Worm (Caenorhabditis elegans) whole organism, L4 larva: ENCODE measurements around the gene cit-1.1.

ENCODE experiments used
- D1046.2 ChIP-seq: fragments of 200-800 bp; sonication (Bioruptor generic); IDR thresholded peaks from 2 replicates; pipeline ENCODE4 v1.3.6; 2022; ENCODE audit warnings: missing genetic modification characterization, missing compliant biosample characterization
- F37D6.2 ChIP-seq: sonication (generic microtip); optimal IDR thresholded peaks from 2 replicates; lab custom pipeline; 2016; ENCODE audit warnings: mild to moderate bottlenecking, missing genetic modification characterization, missing compliant biosample characterization
- R02D3.7 ChIP-seq: fragments of 150-350 bp; sonication (generic microtip); optimal IDR thresholded peaks from 3 replicates; lab custom pipeline; 2014; ENCODE audit warnings: missing biosample characterization, missing genetic modification characterization
- T26A8.4 ChIP-seq: fragments of 200-800 bp; sonication (Bioruptor generic); IDR thresholded peaks from 2 replicates; pipeline ENCODE4 v1.3.6; 2022; ENCODE audit warnings: missing genetic modification characterization, missing compliant biosample characterization
- Y105C5A.15 ChIP-seq: fragments of 200-800 bp; sonication (Bioruptor generic); IDR thresholded peaks from 2 replicates; pipeline ENCODE4 v1.3.6; 2022; ENCODE audit warnings: missing genetic modification characterization, missing compliant biosample characterization
- Y48G9A.11 ChIP-seq: fragments of 200-800 bp; sonication (Bioruptor generic); IDR thresholded peaks from 2 replicates; pipeline ENCODE4 v1.3.6; 2022; ENCODE audit warnings: missing genetic modification reagents, missing genetic modification characterization, missing compliant biosample characterization
- ZK337.2 ChIP-seq: fragments of 200-800 bp; sonication (Bioruptor generic); IDR thresholded peaks from 2 replicates; pipeline ENCODE4 v1.3.6; 2022; ENCODE audit warnings: missing genetic modification reagents, missing genetic modification characterization, missing compliant biosample characterization
- ZK546.5 ChIP-seq, 2 experiments: sonication (generic microtip); optimal IDR thresholded peaks; 2 replicates each; lab custom pipeline; 2017; ENCODE audit warnings: missing biosample characterization in 2 of 2, missing genetic modification characterization in 2 of 2
- ama-1 ChIP-seq: fragments of 150-350 bp; optimal IDR thresholded peaks from 2 replicates; lab custom pipeline; 2014; ENCODE audit warnings: inconsistent platforms, mixed read lengths
- arid-1 ChIP-seq: fragments of 200-800 bp; sonication (Bioruptor generic); conservative IDR thresholded peaks from 2 replicates; pipeline ENCODE4 v1.3.6; 2022; ENCODE audit warnings: missing genetic modification reagents, missing genetic modification characterization, missing compliant biosample characterization
- attf-4 ChIP-seq: sonication (generic microtip); optimal IDR thresholded peaks from 3 replicates; lab custom pipeline; 2017; ENCODE audit warnings: missing biosample characterization, missing genetic modification characterization
- ctbp-1 ChIP-seq: fragments of 200-800 bp; sonication (Bioruptor generic); IDR thresholded peaks from 2 replicates; pipeline ENCODE4 v1.3.6; 2022; ENCODE audit warnings: missing genetic modification reagents, missing genetic modification characterization, missing compliant biosample characterization
- daf-16 ChIP-seq, 3 experiments: sonication (generic microtip); optimal IDR thresholded peaks; 2 replicates each; lab custom pipeline; 2016 to 2017; ENCODE audit warnings: missing genetic modification characterization in 3 of 3, missing genetic modification reagents in 3 of 3, mild to moderate bottlenecking in 2 of 3, missing compliant biosample characterization in 2 of 3, missing biosample characterization in 1 of 3, moderate library complexity in 1 of 3
- daf-8 ChIP-seq: fragments of 200-800 bp; sonication (Bioruptor generic); IDR thresholded peaks from 2 replicates; pipeline ENCODE4 v1.3.6; 2022; ENCODE audit warnings: missing genetic modification characterization, missing compliant biosample characterization
- dmd-9 ChIP-seq: fragments of 200-800 bp; sonication (Bioruptor generic); IDR thresholded peaks from 2 replicates; pipeline ENCODE4 v1.3.6; 2022; ENCODE audit warnings: missing genetic modification reagents, missing genetic modification characterization, missing compliant biosample characterization
- dve-1 ChIP-seq: sonication (generic microtip); optimal IDR thresholded peaks from 2 replicates; lab custom pipeline; 2017; ENCODE audit warnings: antibody characterized with exemption, mild to moderate bottlenecking, missing genetic modification characterization, missing compliant biosample characterization; ENCODE audit not compliant: insufficient read depth
- egl-43 ChIP-seq: fragments of 200-800 bp; sonication (Bioruptor generic); IDR thresholded peaks from 2 replicates; pipeline ENCODE4 v1.3.6; 2022; ENCODE audit warnings: missing genetic modification reagents, missing genetic modification characterization, missing compliant biosample characterization
- gei-8 ChIP-seq: fragments of 200-800 bp; sonication (Bioruptor generic); optimal IDR thresholded peaks from 2 replicates; lab custom pipeline; 2018; ENCODE audit warnings: mild to moderate bottlenecking, missing genetic modification characterization, missing compliant biosample characterization
- jun-1 ChIP-seq: fragments of 150-350 bp; optimal IDR thresholded peaks from 2 replicates; lab custom pipeline; 2014; ENCODE audit warnings: missing biosample characterization, missing genetic modification reagents, missing genetic modification characterization
- lin-13 ChIP-seq: fragments of 150-350 bp; optimal IDR thresholded peaks from 2 replicates; lab custom pipeline; 2014; ENCODE audit warnings: missing biosample characterization, missing genetic modification reagents, missing genetic modification characterization
- lin-15B ChIP-seq: fragments of 150-350 bp; sonication (generic microtip); optimal IDR thresholded peaks from 3 replicates; lab custom pipeline; 2014; ENCODE audit warnings: missing biosample characterization, missing genetic modification characterization
- lin-38 ChIP-seq: fragments of 200-800 bp; sonication (Bioruptor generic); IDR thresholded peaks from 2 replicates; pipeline ENCODE4 v1.3.6; 2022; ENCODE audit warnings: missing genetic modification reagents, missing genetic modification characterization, missing compliant biosample characterization
- lir-3 ChIP-seq: sonication (generic microtip); optimal IDR thresholded peaks from 2 replicates; lab custom pipeline; 2016; ENCODE audit warnings: mild to moderate bottlenecking, missing genetic modification characterization, missing compliant biosample characterization
- lsy-2 ChIP-seq, 2 experiments: fragments of 150-350 bp in 1 of 2; sonication (generic microtip) in 1 of 2; optimal IDR thresholded peaks; 2 replicates each; lab custom pipeline; 2014 to 2017; ENCODE audit warnings: missing biosample characterization in 2 of 2, missing genetic modification characterization in 2 of 2
- madf-5 ChIP-seq, 2 experiments: fragments of 200-800 bp; sonication (Bioruptor generic); IDR thresholded peaks; 2 replicates each; pipeline ENCODE4 v1.3.6; 2022; ENCODE audit warnings: missing compliant biosample characterization in 2 of 2, missing genetic modification characterization in 2 of 2
- mdl-1 ChIP-seq, 2 experiments: fragments of 150-350 bp in 1 of 2; sonication (generic microtip) in 1 of 2; optimal IDR thresholded peaks; 2 replicates each; lab custom pipeline; 2014 to 2017; ENCODE audit warnings: missing biosample characterization in 2 of 2, missing genetic modification characterization in 2 of 2
- mxl-2 ChIP-seq: fragments of 200-800 bp; sonication (Bioruptor generic); conservative IDR thresholded peaks from 2 replicates; pipeline ENCODE4 v1.3.6; 2022; ENCODE audit warnings: missing genetic modification reagents, missing genetic modification characterization, missing compliant biosample characterization
- nhr-102 ChIP-seq: sonication (generic microtip); optimal IDR thresholded peaks from 2 replicates; lab custom pipeline; 2016; ENCODE audit warnings: mild to moderate bottlenecking, missing genetic modification characterization, moderate library complexity, missing compliant biosample characterization
- nhr-11 ChIP-seq: fragments of 150-350 bp; optimal IDR thresholded peaks from 2 replicates; lab custom pipeline; 2014; ENCODE audit warnings: missing biosample characterization, missing genetic modification characterization
- nhr-237 ChIP-seq: sonication (generic microtip); optimal IDR thresholded peaks from 2 replicates; lab custom pipeline; 2017; ENCODE audit warnings: missing biosample characterization, missing genetic modification characterization
- nhr-25 ChIP-seq: sonication (generic microtip); optimal IDR thresholded peaks from 2 replicates; lab custom pipeline; 2017; ENCODE audit warnings: missing genetic modification characterization, mild to moderate bottlenecking, missing compliant biosample characterization, antibody characterized with exemption, moderate library complexity, borderline replicate concordance; ENCODE audit not compliant: insufficient read depth
- nhr-41 ChIP-seq: fragments of 200-800 bp; sonication (Bioruptor generic); IDR thresholded peaks from 2 replicates; pipeline ENCODE4 v1.3.6; 2022; ENCODE audit warnings: missing genetic modification reagents, missing genetic modification characterization, missing compliant biosample characterization
- nhr-42 ChIP-seq: fragments of 200-800 bp; sonication (Bioruptor generic); IDR thresholded peaks from 2 replicates; pipeline ENCODE4 v1.3.6; 2022; ENCODE audit warnings: missing genetic modification characterization, missing compliant biosample characterization
- nhr-48 ChIP-seq: sonication (generic microtip); optimal IDR thresholded peaks from 2 replicates; lab custom pipeline; 2016; ENCODE audit warnings: mild to moderate bottlenecking, missing genetic modification characterization, missing compliant biosample characterization
- nhr-76 ChIP-seq: fragments of 150-350 bp; optimal IDR thresholded peaks from 2 replicates; lab custom pipeline; 2014; ENCODE audit warnings: missing biosample characterization, missing genetic modification characterization
- pha-4 ChIP-seq, 2 experiments: fragments of 150-350 bp in 1 of 2; fragments of 200-800 bp in 1 of 2; sonication (Bioruptor generic) in 1 of 2; IDR thresholded peaks in 1 of 2; optimal IDR thresholded peaks in 1 of 2; 2 replicates each; pipeline versions ENCODE4 v1.3.6 to Lab custom; 2014 to 2022; ENCODE audit warnings: missing genetic modification characterization in 2 of 2, missing genetic modification reagents in 2 of 2, missing biosample characterization in 1 of 2, missing compliant biosample characterization in 1 of 2
- php-3 ChIP-seq: fragments of 200-800 bp; sonication (Bioruptor generic); IDR thresholded peaks from 2 replicates; pipeline ENCODE4 v1.3.6; 2022; ENCODE audit warnings: missing genetic modification reagents, missing genetic modification characterization, missing compliant biosample characterization
- saeg-2 ChIP-seq: fragments of 200-800 bp; sonication (Bioruptor generic); IDR thresholded peaks from 2 replicates; pipeline ENCODE4 v1.3.6; 2022; ENCODE audit warnings: missing genetic modification reagents, missing genetic modification characterization, missing compliant biosample characterization
- set-16 ChIP-seq: fragments of 200-800 bp; sonication (Bioruptor generic); IDR thresholded peaks from 2 replicates; pipeline ENCODE4 v1.3.6; 2022; ENCODE audit warnings: missing genetic modification reagents, missing genetic modification characterization, missing compliant biosample characterization
- snpc-1.2 ChIP-seq: fragments of 200-800 bp; sonication (Bioruptor generic); IDR thresholded peaks from 2 replicates; pipeline ENCODE4 v1.3.6; 2022; ENCODE audit warnings: missing genetic modification reagents, missing genetic modification characterization, missing compliant biosample characterization
- unc-62 ChIP-seq, 3 experiments: fragments of 150-350 bp in 1 of 3; sonication (generic microtip); optimal IDR thresholded peaks in 2 of 3; peaks in 1 of 3; 1 replicate in 1 of 3; 2 replicates in 2 of 3; lab custom pipeline; 2014 to 2017; ENCODE audit warnings: missing biosample characterization in 3 of 3, missing genetic modification characterization in 3 of 3, missing genetic modification reagents in 3 of 3, missing genotype in 1 of 3
- vab-7 ChIP-seq: fragments of 200-800 bp; sonication (Bioruptor generic); IDR thresholded peaks from 2 replicates; pipeline ENCODE4 v1.3.6; 2022; ENCODE audit warnings: missing genetic modification reagents, missing genetic modification characterization, missing compliant biosample characterization
- zag-1 ChIP-seq: fragments of 150-350 bp; optimal IDR thresholded peaks from 2 replicates; lab custom pipeline; 2014; ENCODE audit warnings: missing biosample characterization, missing genetic modification characterization
- zfp-3 ChIP-seq: fragments of 200-800 bp; sonication (Bioruptor generic); conservative IDR thresholded peaks from 2 replicates; pipeline ENCODE4 v1.3.6; 2022; ENCODE audit warnings: missing genetic modification reagents, missing genetic modification characterization, missing compliant biosample characterization
- zip-11 ChIP-seq: fragments of 200-800 bp; sonication (Bioruptor generic); IDR thresholded peaks from 2 replicates; pipeline ENCODE4 v1.3.6; 2022; ENCODE audit warnings: missing genetic modification characterization, missing compliant biosample characterization
- zip-2 ChIP-seq: fragments of 150-350 bp; optimal IDR thresholded peaks from 2 replicates; lab custom pipeline; 2014; ENCODE audit warnings: missing biosample characterization, missing genetic modification characterization
- ztf-11 ChIP-seq: fragments of 150-350 bp; optimal IDR thresholded peaks from 2 replicates; lab custom pipeline; 2014; ENCODE audit warnings: missing biosample characterization, missing genetic modification characterization

The cit-1.1 gene

DNA sequence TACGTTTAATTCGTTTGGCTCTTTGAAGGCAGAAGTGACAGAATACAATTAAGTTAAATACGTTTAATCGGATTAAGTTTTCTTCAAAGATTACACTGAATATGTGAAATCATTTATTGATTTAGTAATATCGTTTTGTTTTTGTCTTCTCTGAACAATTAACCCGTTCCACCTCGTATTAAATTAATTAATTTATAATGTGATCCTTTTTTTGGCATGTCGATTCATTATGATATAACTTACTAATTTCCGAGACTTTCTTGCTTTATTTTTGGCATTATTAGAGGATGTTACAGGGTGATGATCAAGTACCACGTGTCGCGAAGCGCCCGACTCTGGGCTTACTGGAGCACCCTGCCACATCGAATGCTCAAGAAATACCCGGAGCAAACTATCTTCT lies 34.6 kb upstream of the cit-1.1 start, which contains the start of gene K12H4.5:
Gene K12H4.5 (plus strand): TSS at position 301 of the 400 bp plus-strand sequence.
- TF ChIP-seq gei-8 (GFP tag; lab: Kevin White, UChicago) (no peak), daf-8 (no peak), mxl-2 (GFP tag; lab: Robert Waterston, UW) (no peak), dve-1 (tag; lab: Kevin White, UChicago) (no peak), attf-4 (tag; lab: Kevin White, UChicago) (no peak), vab-7 (no peak), dmd-9 (GFP tag; lab: Robert Waterston, UW) (no peak)

DNA sequence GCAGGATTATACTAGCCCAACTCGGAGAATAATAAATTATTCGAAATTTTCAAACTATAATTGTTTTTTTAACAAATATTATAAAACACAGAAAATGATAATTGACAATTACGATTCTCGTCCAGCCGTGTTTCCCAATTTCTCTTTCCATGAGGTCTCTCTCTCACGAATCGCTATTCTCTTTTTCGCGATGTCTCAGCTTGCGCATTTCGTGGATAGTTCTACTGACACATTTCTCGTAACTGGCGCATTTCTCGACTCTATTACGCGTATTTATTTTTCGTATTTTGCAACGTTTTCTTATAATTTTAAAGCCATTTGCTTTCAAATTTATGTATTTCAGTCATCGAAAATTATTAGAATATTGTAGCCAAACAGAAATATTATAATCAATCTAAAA lies 34.2 kb upstream of the cit-1.1 start:
- TF ChIP-seq madf-5 (GFP tag; IDR thresholded peaks at IDR 0.05; lab: Robert Waterston, UW): peak; percentile 96 to 98
- peak; percentile 98 for TF ChIP-seq ZK337.2 (GFP tag; lab: Robert Waterston, UW)
- TF ChIP-seq saeg-2 (GFP tag; lab: Robert Waterston, UW): 0 out of 2 replicates have a peak, but pooled peaks have one; percentile 21
- TF ChIP-seq nhr-11 (tag; lab: Kevin White, UChicago): peak; percentile 99
- peak in 1 of 2 experiments; percentile 100 for TF ChIP-seq unc-62 (GFP tag; optimal IDR thresholded peaks at IDR 0.05 in 1 of 2; lab: Kevin White, UChicago)
- TF ChIP-seq unc-62 (tag; optimal IDR thresholded peaks at IDR 0.05; lab: Kevin White, UChicago): peak; percentile 58
- peak; percentile 84 for TF ChIP-seq nhr-41 (GFP tag; lab: Robert Waterston, UW)
- TF ChIP-seq egl-43 (GFP tag; lab: Robert Waterston, UW): no peak; the same call in 1 of the 2 replicates
- TF ChIP-seq T26A8.4 (GFP tag; lab: Robert Waterston, UW): peak; percentile 83
- TF ChIP-seq lin-13 (GFP tag; lab: Kevin White, UChicago): peak; percentile 99
- peak; percentile 88 for TF ChIP-seq snpc-1.2 (GFP tag; lab: Robert Waterston, UW)
- TF ChIP-seq zip-11: no peak
- peak; percentile 93 for TF ChIP-seq pha-4 (GFP tag; IDR thresholded peaks at IDR 0.05; lab: Robert Waterston, UW)
- peak; percentile 98 for TF ChIP-seq pha-4 (tag; optimal IDR thresholded peaks at IDR 0.05; lab: Kevin White, UChicago)
- peak; percentile 62 to 80 for TF ChIP-seq daf-16 (GFP tag; optimal IDR thresholded peaks at IDR 0.05; lab: Kevin White, UChicago)
- peak; percentile 90 for TF ChIP-seq daf-16 (tag; optimal IDR thresholded peaks at IDR 0.05; lab: Kevin White, UChicago)
- peak; percentile 97 for TF ChIP-seq D1046.2 (GFP tag; lab: Robert Waterston, UW)
- TF ChIP-seq ama-1 (lab: Kevin White, UChicago): peak; percentile 85
- TF ChIP-seq ctbp-1 (GFP tag; lab: Robert Waterston, UW): peak; percentile 95
- TF ChIP-seq zag-1: peak; percentile 54
- TF ChIP-seq F37D6.2: peak; percentile 94
- TF ChIP-seq Y48G9A.11: peak; percentile 96
- peak; percentile 98 for TF ChIP-seq arid-1 (GFP tag; lab: Robert Waterston, UW)
- peak; percentile 91 for TF ChIP-seq lin-15B
- TF ChIP-seq jun-1: peak; percentile 92
- peak; percentile 96 for TF ChIP-seq lin-38 (GFP tag; lab: Robert Waterston, UW)
- TF ChIP-seq zfp-3 (GFP tag; lab: Robert Waterston, UW): no peak; the same call in 1 of the 2 replicates
- peak; percentile 94 for TF ChIP-seq nhr-42 (GFP tag; lab: Robert Waterston, UW)
- 0 out of 2 replicates have a peak, but pooled peaks have one; percentile 85 for TF ChIP-seq daf-8
- peak; percentile 63 for TF ChIP-seq nhr-237
- TF ChIP-seq lir-3 (tag; lab: Kevin White, UChicago): peak; percentile 85
- TF ChIP-seq lsy-2 (tag; optimal IDR thresholded peaks at IDR 0.05; lab: Kevin White, UChicago): peak; percentile 96 to 98
- no peak for TF ChIP-seq ztf-11 (tag; lab: Kevin White, UChicago)
- TF ChIP-seq zip-2 (tag; lab: Kevin White, UChicago): peak; percentile 88
- TF ChIP-seq set-16 (GFP tag; lab: Robert Waterston, UW): no peak
- peak; percentile 78 for TF ChIP-seq nhr-48 (tag; lab: Kevin White, UChicago)
- peak; percentile 90 for TF ChIP-seq nhr-102 (tag; lab: Kevin White, UChicago)
- TF ChIP-seq php-3: peak; percentile 66
- peak in 1 of 2 experiments; percentile 84 for TF ChIP-seq ZK546.5 (tag; optimal IDR thresholded peaks at IDR 0.05; lab: Kevin White, UChicago)
- peak; percentile 96 for TF ChIP-seq nhr-25 (tag; lab: Kevin White, UChicago)
- peak; percentile 57 for TF ChIP-seq nhr-76
- peak; percentile 99 for TF ChIP-seq dve-1 (tag; lab: Kevin White, UChicago)
- TF ChIP-seq mdl-1 (tag; optimal IDR thresholded peaks at IDR 0.05; lab: Kevin White, UChicago): peak; percentile 3 to 93
- peak; percentile 58; the same call in 1 of the 2 replicates for TF ChIP-seq Y105C5A.15 (GFP tag; lab: Robert Waterston, UW)
- TF ChIP-seq R02D3.7 (tag; lab: Kevin White, UChicago): peak; percentile 47
